Fruit fly (Drosophila melanogaster): ENCODE results near the gene Swip-1.

Gene Swip-1

DNA sequence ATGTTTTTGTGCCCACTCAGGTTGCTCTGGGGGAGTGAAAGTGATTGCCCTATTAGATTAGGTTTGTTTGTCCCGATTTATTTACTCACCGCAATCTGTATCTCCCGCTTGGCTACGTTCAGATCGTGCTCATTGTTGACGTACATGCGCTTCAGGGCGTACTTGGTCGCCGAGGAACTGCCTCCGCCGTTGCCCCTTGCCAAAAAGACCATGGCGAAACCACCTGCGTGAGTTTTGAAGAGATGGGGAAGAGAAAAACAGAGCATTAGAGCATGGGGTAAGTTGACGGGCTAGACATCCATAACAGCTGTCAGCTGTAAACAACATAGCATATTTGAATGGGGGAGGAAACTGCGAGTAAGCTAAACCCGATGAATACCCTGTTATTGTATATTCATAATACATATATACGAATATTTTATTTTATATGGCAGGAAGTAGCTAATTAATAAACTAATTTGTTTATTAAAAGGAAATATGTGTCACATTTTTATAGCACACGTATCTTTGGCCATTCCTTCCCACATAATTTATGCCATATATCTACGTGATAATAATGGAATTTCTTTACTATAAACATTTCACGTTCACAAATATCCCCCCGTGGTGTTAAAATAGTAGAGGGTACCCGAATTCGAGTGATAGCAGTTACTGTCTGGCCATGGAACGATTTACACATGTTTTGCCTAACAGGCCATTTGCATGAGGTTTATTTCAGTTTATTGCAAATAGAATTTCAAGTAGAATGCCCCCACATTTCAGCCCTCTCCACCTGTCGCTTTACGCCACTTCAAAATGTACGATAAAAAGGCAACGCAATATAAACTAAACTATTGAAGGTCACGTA lies 21.5 kb downstream of the Swip-1 start:
- no peak for TF ChIP-seq psq (optimal IDR thresholded peaks at IDR 0.05)
- TF ChIP-seq pan (optimal IDR thresholded peaks at IDR 0.05), result peak; percentile 59
- TF ChIP-seq usp (GFP tag; optimal IDR thresholded peaks at IDR 0.05), result no peak
- TF ChIP-seq Dll (optimal IDR thresholded peaks at IDR 0.05), result no peak

DNA sequence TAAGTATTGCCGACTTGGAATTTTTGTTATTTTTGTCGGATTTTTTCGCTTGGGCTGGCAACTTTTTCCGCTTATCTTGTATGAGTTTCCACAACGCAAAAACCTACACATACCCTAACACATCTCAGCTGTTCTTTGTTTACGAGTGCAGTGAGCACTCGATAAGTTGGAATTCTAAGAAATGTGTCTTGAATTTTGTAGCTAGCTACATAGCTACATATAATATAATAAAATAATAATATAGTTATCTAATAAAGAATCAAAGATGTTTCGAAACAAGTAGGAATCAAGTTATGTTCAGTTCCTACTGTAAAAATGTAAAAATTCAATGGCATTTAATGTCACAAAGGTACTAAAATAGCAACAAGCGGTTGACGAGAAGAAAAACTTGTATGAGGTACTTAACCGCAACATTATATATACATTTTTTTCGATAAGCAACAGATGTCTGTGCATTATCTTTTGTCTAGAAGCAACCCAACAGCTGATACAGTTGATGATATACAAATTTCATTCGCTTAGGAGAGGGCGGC lies 29.9 kb downstream of the Swip-1 start, which contains the start of gene Bhmt:
Bhmt (minus strand) TSS at position 170 of the 533 bp plus-strand sequence.
- TF ChIP-seq EcR (GFP tag; optimal IDR thresholded peaks at IDR 0.05), result no peak
- TF ChIP-seq psq (optimal IDR thresholded peaks at IDR 0.05), result no peak
- no peak for TF ChIP-seq pan (optimal IDR thresholded peaks at IDR 0.05)
- no peak for TF ChIP-seq CG8478 (optimal IDR thresholded peaks at IDR 0.05)
- TF ChIP-seq usp (GFP tag; optimal IDR thresholded peaks at IDR 0.05), result no peak
- no peak for TF ChIP-seq Dll (optimal IDR thresholded peaks at IDR 0.05)

DNA sequence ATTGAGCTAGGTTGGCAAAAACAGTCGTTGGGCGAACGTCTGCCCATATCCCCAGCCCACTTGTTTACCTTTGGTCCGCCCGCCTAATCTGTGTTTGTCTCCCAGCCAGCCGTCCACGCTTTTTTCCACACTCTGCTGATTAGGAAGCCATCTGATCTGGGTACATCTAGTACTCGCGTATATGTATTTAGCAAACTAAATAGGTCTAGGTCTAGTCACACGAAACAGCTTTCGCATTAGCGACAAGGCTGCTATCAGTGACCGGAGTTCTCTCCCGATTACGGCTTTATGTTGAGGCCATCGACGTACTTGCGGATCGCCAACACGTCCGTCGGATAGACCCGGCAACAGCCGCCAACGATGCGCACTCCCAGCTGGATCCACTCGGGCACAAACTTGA lies 31.4 kb downstream of the Swip-1 start:
- peak; percentile 7 for TF ChIP-seq pan (optimal IDR thresholded peaks at IDR 0.05)
- no peak for TF ChIP-seq EcR (GFP tag; optimal IDR thresholded peaks at IDR 0.05)

DNA sequence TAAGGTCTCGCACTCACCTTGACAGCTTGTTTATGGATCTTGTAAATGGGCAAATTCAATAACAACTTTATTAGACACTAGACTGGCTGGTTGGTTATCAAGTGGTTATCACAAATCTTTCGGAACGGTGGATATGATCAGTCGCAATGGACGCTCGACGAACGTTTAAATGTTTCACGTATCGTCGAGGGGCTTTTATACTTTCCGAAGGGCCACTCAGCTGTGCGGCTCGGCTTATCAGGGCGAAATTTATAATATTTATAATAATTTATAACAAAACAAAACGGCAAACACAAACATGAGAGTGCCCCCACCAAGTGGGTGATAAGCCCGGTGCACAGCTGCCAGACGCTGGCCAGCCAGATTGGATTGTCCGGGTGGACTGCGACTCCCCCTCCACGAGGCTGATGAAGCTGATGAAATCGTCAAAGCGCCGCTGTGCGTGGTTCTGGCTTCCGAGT lies 32.8 kb downstream of the Swip-1 start, which contains the start of gene CG10621:
CG10621 (minus strand) TSS at position 177 of the 461 bp plus-strand sequence.
- no peak for TF ChIP-seq psq (optimal IDR thresholded peaks at IDR 0.05)
- TF ChIP-seq CG8478 (optimal IDR thresholded peaks at IDR 0.05), result no peak
- no peak for TF ChIP-seq pan (optimal IDR thresholded peaks at IDR 0.05)
- no peak for TF ChIP-seq usp (GFP tag; optimal IDR thresholded peaks at IDR 0.05)
- no peak for TF ChIP-seq EcR (GFP tag; optimal IDR thresholded peaks at IDR 0.05)
- no peak for TF ChIP-seq Dll (optimal IDR thresholded peaks at IDR 0.05)

DNA sequence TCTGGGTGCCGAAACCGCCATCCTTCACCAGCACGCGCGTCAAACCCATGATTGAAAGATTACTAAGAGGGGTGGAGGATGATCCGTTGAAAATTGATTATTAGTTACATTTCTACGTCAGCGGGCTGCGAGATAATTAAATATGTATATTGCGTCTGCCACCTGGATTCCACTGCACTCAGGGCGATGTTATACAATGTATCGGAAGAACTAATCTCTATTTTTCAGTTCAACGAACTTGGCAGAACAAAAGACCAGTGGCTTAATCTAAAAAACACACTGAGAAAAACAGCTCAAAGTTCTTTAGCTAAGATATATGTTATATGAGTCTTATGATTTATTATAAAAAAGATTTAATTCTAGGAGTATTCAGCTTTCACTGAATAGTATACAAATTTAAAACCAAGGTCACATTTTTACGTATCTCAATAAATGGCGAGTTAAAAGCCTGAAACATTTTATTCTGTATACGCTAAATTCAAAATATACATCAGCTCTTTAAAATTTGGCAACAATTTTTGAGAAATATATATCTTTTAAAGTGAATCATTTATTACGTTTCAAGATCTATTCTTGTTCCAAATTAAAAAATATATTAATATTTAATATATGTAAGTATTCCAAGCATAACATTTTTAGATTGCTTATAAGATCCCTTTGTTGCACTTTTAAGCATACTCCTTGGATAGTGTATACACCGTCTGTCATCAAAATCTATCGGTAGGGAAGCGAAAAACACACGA lies 33.4 kb downstream of the Swip-1 start:
- TF ChIP-seq CG8478 (optimal IDR thresholded peaks at IDR 0.05) (no peak), usp (GFP tag; optimal IDR thresholded peaks at IDR 0.05) (no peak), pan (optimal IDR thresholded peaks at IDR 0.05) (no peak), Dll (optimal IDR thresholded peaks at IDR 0.05) (no peak), EcR (GFP tag; optimal IDR thresholded peaks at IDR 0.05) (no peak), psq (optimal IDR thresholded peaks at IDR 0.05) (no peak)

DNA sequence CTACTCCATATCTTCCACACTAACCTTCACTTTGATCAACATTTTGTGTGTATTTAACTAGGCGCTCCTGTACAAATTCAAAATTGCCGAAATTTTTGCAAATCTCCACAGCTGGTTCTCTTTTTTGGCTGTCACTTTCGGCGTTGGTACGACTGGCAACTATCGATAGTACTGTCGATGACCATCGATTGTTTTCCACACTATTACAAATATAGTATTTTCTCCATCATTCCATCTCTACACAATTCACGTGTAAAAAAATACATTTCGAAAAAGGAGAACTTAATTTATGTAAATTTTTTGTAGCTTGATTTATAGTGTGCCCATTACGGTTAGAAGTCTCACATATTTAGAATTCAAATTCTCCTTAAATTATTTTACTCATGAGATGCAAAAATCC lies 35.4 kb downstream of the Swip-1 start, which contains the start of gene Nedd8:
Nedd8 (minus strand) TSS at position 164 of the 400 bp plus-strand sequence.
- no peak for TF ChIP-seq pan (optimal IDR thresholded peaks at IDR 0.05)
- no peak for TF ChIP-seq EcR (GFP tag; optimal IDR thresholded peaks at IDR 0.05)

DNA sequence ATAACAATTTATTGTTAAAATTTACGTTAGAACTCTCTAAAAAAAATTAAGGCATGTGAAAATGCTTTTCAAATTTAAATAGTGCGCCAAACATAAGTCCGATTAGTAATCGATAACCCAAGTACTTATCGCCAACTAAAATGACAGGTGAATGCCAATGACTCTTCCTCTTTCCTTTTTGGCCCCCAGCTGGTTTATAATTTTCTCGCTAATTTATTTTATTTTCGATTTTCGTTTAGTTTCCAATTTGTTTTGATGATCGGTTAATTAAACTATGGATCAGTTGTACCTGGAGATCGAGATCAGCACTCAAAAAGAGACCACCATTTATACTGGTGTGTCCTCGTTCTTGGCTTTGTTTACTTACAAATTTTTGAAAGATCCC lies 38.4 kb downstream of the Swip-1 start, which contains the start of gene CG10428:
CG10428 (plus strand) TSS at position 161 of the 385 bp plus-strand sequence.
- TF ChIP-seq pan (optimal IDR thresholded peaks at IDR 0.05), result no peak
- TF ChIP-seq Dll (optimal IDR thresholded peaks at IDR 0.05), result no peak
- no peak for TF ChIP-seq usp (GFP tag; optimal IDR thresholded peaks at IDR 0.05)
- no peak for TF ChIP-seq EcR (GFP tag; optimal IDR thresholded peaks at IDR 0.05)
- no peak for TF ChIP-seq CG8478 (optimal IDR thresholded peaks at IDR 0.05)
- no peak for TF ChIP-seq psq (optimal IDR thresholded peaks at IDR 0.05)

DNA sequence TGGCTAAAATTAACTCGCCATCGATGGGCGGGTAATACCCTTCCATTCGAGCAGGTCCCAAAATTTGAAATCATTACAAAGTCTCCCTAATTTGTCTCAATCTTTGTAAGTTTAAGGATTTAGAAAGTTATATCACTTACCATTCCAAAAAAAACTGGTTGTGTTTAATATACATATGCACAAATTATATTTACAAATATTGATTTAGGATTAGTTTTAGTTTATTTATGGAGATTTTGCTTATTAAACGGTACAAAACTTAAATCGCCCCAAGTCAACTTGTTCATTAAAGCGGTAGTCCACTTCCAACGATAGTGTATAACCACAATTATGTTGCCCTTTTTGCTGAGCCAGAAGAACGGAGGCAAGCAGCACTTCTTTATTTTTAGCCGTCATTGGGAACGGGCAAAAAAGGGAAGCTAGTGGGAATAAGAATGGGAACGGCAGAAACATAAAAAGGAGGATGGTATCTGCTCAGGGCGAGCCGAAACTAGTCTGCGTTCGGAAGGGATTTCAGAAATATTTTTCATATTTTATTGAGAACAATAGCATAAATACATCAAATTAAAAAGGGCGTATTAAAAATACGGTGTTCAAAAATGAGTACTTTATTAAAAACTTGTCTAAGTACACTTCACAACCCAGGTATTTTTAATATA lies 38.9 kb downstream of the Swip-1 start:
- TF ChIP-seq Dll (optimal IDR thresholded peaks at IDR 0.05) (no peak), EcR (GFP tag; optimal IDR thresholded peaks at IDR 0.05) (no peak), usp (GFP tag; optimal IDR thresholded peaks at IDR 0.05) (no peak), psq (optimal IDR thresholded peaks at IDR 0.05) (no peak), CG8478 (optimal IDR thresholded peaks at IDR 0.05) (no peak), pan (optimal IDR thresholded peaks at IDR 0.05) (no peak)

DNA sequence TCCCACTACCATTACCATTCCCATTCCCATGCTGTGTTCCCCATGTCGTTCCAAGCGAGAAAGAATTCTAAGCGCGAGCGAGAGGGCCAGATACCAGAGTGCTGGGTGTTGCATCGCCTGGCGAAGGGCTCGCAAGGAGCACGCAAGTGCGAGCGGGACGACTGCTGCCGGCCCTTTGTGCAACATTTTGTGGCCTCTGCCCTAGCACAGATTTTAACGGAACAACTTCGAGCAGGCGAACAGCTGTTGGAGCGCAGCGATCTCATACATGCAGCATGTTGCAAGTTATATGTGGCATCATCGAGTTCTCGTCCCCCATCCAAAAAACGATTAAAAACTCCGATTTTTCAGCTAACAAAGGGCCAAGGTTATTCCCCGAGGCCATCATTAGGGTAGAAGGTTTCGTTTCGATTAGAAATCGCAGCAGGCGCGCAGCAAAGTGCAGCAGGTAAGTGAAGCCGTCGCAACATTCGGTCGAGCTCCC lies 39.5 kb downstream of the Swip-1 start:
- TF ChIP-seq Dll (optimal IDR thresholded peaks at IDR 0.05), result no peak
- TF ChIP-seq usp (GFP tag; optimal IDR thresholded peaks at IDR 0.05), result no peak
- TF ChIP-seq EcR (GFP tag; optimal IDR thresholded peaks at IDR 0.05), result peak in 1 of 2 experiments; percentile 78
- no peak for TF ChIP-seq pan (optimal IDR thresholded peaks at IDR 0.05)
- TF ChIP-seq CG8478 (optimal IDR thresholded peaks at IDR 0.05), result peak; percentile 22
- TF ChIP-seq psq (optimal IDR thresholded peaks at IDR 0.05), result no peak

DNA sequence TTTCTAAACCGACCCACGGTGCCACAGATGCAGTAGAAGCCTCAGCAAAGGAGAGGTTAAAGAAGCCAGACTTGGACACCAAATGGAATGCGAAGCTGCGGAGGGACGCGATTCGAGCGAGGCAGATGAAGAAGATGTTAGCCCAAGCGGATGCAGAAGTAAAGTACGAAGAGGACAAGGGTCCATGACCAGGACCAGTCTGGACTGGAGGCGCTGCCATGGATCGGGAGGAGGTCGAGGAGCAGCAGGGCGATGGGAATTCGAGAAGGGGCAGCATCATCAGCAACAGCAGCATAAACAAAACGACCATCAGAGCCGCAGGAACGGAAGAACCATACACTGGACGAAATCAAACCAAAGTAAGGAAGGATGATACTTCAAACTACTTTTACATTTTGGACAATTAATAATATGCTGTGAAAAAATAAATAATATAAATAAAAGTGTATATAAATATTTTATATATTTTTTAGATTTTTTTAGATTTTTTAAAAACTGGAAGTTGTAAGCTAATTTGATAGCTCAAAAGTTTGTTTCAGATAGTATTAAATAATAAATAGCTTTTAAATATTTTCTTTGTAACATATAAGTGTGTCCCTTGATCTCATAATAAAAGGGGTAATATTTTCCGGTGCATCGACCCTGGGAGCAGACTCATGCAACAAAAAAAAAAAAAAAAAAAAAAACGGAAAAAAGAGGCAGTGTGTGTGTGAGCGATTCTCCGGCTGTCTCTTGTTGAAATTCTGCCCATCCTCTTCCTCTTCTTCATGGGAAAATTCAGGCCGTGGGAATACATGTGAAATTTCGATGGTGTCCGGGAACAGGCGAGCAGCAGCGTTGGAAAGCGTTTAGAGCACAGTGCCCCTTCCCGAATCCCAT lies 40.2 kb downstream of the Swip-1 start:
- TF ChIP-seq usp (GFP tag; optimal IDR thresholded peaks at IDR 0.05) (no peak), psq (optimal IDR thresholded peaks at IDR 0.05) (no peak), EcR (GFP tag; optimal IDR thresholded peaks at IDR 0.05) (peak in 1 of 2 experiments; percentile 78)

Data from whole organism.